Worm (Caenorhabditis elegans): ENCODE results near the gene hmg-5.

Gene hmg-5

DNA sequence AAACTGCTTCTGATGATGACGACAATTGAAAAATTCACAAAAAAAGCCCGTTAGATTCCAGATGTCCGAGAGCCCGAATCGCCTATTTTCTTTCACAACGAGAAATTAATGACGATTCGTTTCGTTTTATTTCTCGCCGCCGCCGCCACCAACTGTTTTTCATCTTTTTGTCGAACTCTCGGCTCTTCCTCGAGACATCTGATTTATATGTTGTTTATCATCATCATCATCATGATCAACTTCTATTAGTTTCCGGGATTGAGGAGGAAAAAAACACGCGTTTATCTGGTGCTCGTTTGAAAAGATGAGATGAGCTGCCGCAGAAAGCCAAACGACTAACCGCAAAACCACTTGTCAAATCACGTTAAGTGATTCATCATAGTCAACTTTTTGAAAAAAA is 13.5 kb upstream of the hmg-5 start:
- TF ChIP-seq tra-4 (tag; optimal IDR thresholded peaks at IDR 0.05) (no peak), B0310.2 (tag; optimal IDR thresholded peaks at IDR 0.05) (no peak), hmg-4 (GFP tag; optimal IDR thresholded peaks at IDR 0.05) (no peak), ama-1 (optimal IDR thresholded peaks at IDR 0.05) (no peak)

DNA sequence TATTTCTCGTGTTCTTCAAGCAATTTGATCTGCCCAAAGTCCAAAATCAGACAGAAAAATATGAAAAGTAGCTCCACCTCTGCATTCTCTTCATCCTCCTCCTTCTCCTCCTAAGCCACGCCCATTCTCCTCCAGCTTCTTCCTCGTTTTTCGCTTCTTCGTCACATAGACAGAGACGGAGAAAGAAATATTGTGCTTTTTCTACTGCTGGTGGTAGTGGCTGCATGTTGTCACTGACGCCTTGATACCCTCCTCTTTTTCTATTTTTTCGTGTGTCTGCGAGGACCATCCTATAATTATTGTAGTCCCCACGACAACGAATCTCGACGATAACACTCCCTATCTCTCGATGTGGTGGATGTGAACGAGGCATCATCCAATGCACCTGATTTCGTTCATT is 12.6 kb upstream of the hmg-5 start, which contains the start of gene C08G9.1:
Gene C08G9.1, plus strand, starts transcription at position 175 of the 400 bp plus-strand sequence.
- TF ChIP-seq tbx-37 (GFP tag; conservative IDR thresholded peaks at IDR 0.05), result no peak

DNA sequence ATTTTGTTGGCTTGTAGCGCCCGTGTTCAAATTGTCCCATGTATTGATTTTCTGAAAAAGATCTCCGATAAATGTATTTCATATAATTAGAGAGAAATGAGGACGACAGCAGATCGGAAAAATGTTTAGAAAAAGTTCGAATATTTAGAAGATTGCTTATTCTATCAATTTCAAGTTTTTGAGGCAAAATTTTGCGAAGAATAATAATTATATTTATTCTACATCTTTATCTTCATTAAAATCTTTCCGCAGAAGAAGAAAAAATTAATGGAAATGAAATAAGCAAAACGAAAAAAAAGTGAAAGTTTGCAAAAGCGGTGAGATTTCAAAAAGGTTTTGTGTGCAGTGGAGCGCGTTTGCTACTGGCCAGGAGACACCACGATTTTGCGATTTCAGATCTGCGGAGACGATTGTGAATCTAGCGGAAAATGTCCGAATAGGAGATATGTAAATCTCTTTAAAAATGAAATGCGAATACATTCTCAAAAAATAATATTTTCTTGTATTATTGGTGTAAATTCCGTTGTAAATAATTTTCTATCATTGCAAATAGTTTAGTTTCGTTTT is 8.3 kb upstream of the hmg-5 start, which contains the start of gene nrde-4:
Gene nrde-4, minus strand, starts transcription at position 51 of the 567 bp plus-strand sequence.
- no peak for TF ChIP-seq sea-1 (GFP tag; conservative IDR thresholded peaks at IDR 0.05)
- no peak for TF ChIP-seq tra-4 (tag; optimal IDR thresholded peaks at IDR 0.05)
- TF ChIP-seq F13C5.2 (tag; optimal IDR thresholded peaks at IDR 0.05), result peak; percentile 16
- no peak for TF ChIP-seq flt-1 (GFP tag; IDR thresholded peaks at IDR 0.05)
- no peak for TF ChIP-seq hmg-4 (GFP tag; optimal IDR thresholded peaks at IDR 0.05)
- TF ChIP-seq pes-1 (GFP tag; IDR thresholded peaks at IDR 0.05), result peak; percentile 49; the same call in 1 of the 2 replicates
- TF ChIP-seq aly-1 (tag; optimal IDR thresholded peaks at IDR 0.05), result no peak
- TF ChIP-seq tbx-11 (GFP tag; IDR thresholded peaks at IDR 0.05), result no peak
- TF ChIP-seq B0310.2 (tag; optimal IDR thresholded peaks at IDR 0.05), result no peak
- no peak for TF ChIP-seq hnd-1 (tag; optimal IDR thresholded peaks at IDR 0.05)
- no peak for TF ChIP-seq scrt-1 (GFP tag; IDR thresholded peaks at IDR 0.05)
- no peak for TF ChIP-seq hmbx-1 (tag; optimal IDR thresholded peaks at IDR 0.05)
- no peak for TF ChIP-seq ets-7 (tag; optimal IDR thresholded peaks at IDR 0.05)
- TF ChIP-seq ceh-13 (GFP tag; optimal IDR thresholded peaks at IDR 0.05), result no peak
- no peak for TF ChIP-seq ama-1 (optimal IDR thresholded peaks at IDR 0.05)
- TF ChIP-seq tbx-37 (GFP tag; conservative IDR thresholded peaks at IDR 0.05), result no peak
- no peak for TF ChIP-seq ceh-36 (tag; optimal IDR thresholded peaks at IDR 0.05)

DNA sequence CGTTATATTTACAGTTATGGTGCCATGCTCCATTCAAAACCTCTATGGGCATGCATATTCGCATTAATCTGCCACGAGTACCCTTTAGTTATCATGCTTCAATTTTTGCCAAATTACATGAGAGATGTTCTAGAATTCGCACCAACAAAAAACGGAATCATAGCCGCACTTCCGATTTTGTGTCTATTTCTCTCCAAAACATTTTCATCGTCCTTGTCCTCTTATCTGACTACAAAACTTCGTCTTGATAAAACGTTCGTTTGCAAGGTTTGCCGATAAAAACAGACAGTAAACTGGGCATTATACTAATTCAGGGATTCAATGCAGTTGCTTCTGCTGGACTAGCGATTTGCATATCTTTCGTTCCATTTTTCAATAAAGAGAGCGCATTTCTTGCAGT is 7.2 kb upstream of the hmg-5 start:
- TF ChIP-seq pes-1 (GFP tag; IDR thresholded peaks at IDR 0.05) (no peak), flt-1 (GFP tag; IDR thresholded peaks at IDR 0.05) (no peak), scrt-1 (GFP tag; IDR thresholded peaks at IDR 0.05) (no peak), ets-7 (tag; optimal IDR thresholded peaks at IDR 0.05) (no peak), ama-1 (optimal IDR thresholded peaks at IDR 0.05) (no peak), tbx-11 (GFP tag; IDR thresholded peaks at IDR 0.05) (no peak), tra-4 (tag; optimal IDR thresholded peaks at IDR 0.05) (no peak), hnd-1 (tag; optimal IDR thresholded peaks at IDR 0.05) (no peak), hmbx-1 (tag; optimal IDR thresholded peaks at IDR 0.05) (no peak), tbx-37 (GFP tag; conservative IDR thresholded peaks at IDR 0.05) (no peak), sea-1 (GFP tag; conservative IDR thresholded peaks at IDR 0.05) (no peak), ceh-13 (GFP tag; optimal IDR thresholded peaks at IDR 0.05) (no peak), ceh-36 (tag; optimal IDR thresholded peaks at IDR 0.05) (no peak), aly-1 (tag; optimal IDR thresholded peaks at IDR 0.05) (no peak), B0310.2 (tag; optimal IDR thresholded peaks at IDR 0.05) (no peak)

DNA sequence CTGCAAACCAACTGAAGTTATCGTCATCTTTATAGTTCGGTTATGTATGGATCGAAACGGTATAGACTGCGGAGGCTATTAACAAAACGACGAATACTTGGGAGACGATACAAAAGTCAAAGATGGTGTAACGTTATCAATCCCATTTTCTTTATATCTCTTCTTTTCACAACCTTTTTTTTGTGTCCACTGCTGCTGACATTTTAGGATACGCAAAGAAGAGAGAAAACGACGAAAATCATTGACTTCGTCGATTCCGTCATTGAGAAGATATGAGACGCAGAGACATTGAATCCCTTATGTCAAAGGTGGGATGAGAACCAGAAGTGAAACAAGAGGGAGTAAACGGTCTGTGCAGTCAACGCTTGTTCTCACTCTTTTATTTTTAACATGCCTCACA is 5.1 kb upstream of the hmg-5 start, which contains the start of gene cima-1:
Gene cima-1, plus strand, starts transcription at position 340 of the 400 bp plus-strand sequence.
- TF ChIP-seq tra-4 (tag; optimal IDR thresholded peaks at IDR 0.05) (no peak), flt-1 (GFP tag; IDR thresholded peaks at IDR 0.05) (no peak), tbx-11 (GFP tag; IDR thresholded peaks at IDR 0.05) (no peak), aly-1 (tag; optimal IDR thresholded peaks at IDR 0.05) (no peak), scrt-1 (GFP tag; IDR thresholded peaks at IDR 0.05) (no peak), ceh-13 (GFP tag; optimal IDR thresholded peaks at IDR 0.05) (no peak)

DNA sequence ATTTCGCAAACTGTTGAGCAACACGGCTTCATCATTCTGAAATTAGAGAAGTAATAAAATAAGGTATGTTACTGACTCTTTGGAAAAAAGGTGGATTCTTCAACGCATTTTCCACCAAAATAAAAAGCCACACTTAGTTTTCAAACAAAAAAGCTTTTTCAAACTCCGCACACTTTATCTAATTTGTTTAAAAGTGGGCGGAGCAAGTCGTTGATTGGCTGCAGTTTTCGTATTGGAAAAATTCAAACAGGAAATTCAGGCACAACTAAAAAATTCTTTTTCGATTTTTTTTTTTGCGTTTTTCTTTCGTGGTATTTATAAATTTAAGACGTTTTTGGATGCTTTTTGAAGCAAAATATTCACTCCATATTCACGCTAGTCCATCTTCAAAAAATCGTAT is 4.4 kb upstream of the hmg-5 start:
- no peak for TF ChIP-seq hnd-1 (tag; optimal IDR thresholded peaks at IDR 0.05)
- no peak for TF ChIP-seq scrt-1 (GFP tag; IDR thresholded peaks at IDR 0.05)
- no peak for TF ChIP-seq hmg-4 (GFP tag; optimal IDR thresholded peaks at IDR 0.05)
- no peak for TF ChIP-seq tra-4 (tag; optimal IDR thresholded peaks at IDR 0.05)
- no peak for TF ChIP-seq aly-1 (tag; optimal IDR thresholded peaks at IDR 0.05)
- TF ChIP-seq flt-1 (GFP tag; IDR thresholded peaks at IDR 0.05), result no peak
- TF ChIP-seq tbx-37 (GFP tag; conservative IDR thresholded peaks at IDR 0.05), result no peak
- no peak for TF ChIP-seq ceh-13 (GFP tag; optimal IDR thresholded peaks at IDR 0.05)
- no peak for TF ChIP-seq ceh-36 (tag; optimal IDR thresholded peaks at IDR 0.05)
- TF ChIP-seq F13C5.2 (tag; optimal IDR thresholded peaks at IDR 0.05), result no peak
- TF ChIP-seq ama-1 (optimal IDR thresholded peaks at IDR 0.05), result no peak
- TF ChIP-seq sea-1 (GFP tag; conservative IDR thresholded peaks at IDR 0.05), result no peak
- no peak for TF ChIP-seq hmbx-1 (tag; optimal IDR thresholded peaks at IDR 0.05)
- no peak for TF ChIP-seq tbx-11 (GFP tag; IDR thresholded peaks at IDR 0.05)
- TF ChIP-seq B0310.2 (tag; optimal IDR thresholded peaks at IDR 0.05), result no peak
- TF ChIP-seq ets-7 (tag; optimal IDR thresholded peaks at IDR 0.05), result no peak
- no peak for TF ChIP-seq pes-1 (GFP tag; IDR thresholded peaks at IDR 0.05)

DNA sequence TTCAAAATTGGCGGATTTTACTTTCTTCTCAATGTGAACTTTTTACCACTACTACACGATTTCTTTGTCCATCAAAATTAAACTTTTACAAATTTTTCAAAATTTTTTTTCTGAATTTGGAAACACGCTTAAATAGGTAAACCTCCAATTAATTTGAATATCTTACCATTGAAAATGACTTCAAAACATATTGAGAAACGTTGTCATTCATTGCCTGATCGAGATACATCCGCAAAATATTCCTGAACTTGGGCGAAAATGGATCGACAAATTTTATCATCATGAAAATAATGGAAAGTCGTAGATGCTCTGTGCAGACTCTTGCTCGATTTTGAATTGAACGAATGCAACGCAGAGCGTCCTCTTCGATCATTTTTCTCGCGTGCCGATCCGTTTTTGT is 842 bp upstream of the hmg-5 start:
- TF ChIP-seq hmbx-1 (tag; optimal IDR thresholded peaks at IDR 0.05) (no peak), flt-1 (GFP tag; IDR thresholded peaks at IDR 0.05) (no peak), ets-7 (tag; optimal IDR thresholded peaks at IDR 0.05) (no peak), tbx-11 (GFP tag; IDR thresholded peaks at IDR 0.05) (no peak), tbx-37 (GFP tag; conservative IDR thresholded peaks at IDR 0.05) (no peak), scrt-1 (GFP tag; IDR thresholded peaks at IDR 0.05) (no peak), ceh-36 (tag; optimal IDR thresholded peaks at IDR 0.05) (no peak), pes-1 (GFP tag; IDR thresholded peaks at IDR 0.05) (no peak), aly-1 (tag; optimal IDR thresholded peaks at IDR 0.05) (no peak), ceh-13 (GFP tag; optimal IDR thresholded peaks at IDR 0.05) (no peak), tra-4 (tag; optimal IDR thresholded peaks at IDR 0.05) (no peak), sea-1 (GFP tag; conservative IDR thresholded peaks at IDR 0.05) (no peak), hnd-1 (tag; optimal IDR thresholded peaks at IDR 0.05) (no peak)

DNA sequence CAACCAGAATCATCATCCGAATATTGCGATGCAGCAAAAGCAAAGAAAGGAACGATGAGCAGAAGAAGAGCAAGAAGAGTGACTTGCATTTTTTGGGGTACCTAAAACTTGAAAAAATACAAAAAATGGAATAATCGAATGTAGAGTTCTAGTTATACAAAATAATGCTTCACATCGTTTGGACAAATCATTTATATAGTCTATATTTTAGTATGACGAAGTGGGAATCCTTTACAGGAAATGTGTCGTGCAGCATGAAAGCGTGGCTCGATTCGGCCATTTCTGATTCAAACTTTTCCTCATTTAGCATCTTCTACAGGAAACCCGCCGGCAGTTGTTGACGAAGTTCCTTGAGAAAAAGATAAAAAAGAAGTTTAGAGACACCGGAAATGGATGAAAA is 3.0 kb downstream of the hmg-5 start, which contains the start of gene nlp-20:
Gene nlp-20, minus strand, starts transcription at position 101 of the 400 bp plus-strand sequence.
- TF ChIP-seq F13C5.2 (tag; optimal IDR thresholded peaks at IDR 0.05) (no peak), ceh-36 (tag; optimal IDR thresholded peaks at IDR 0.05) (no peak), B0310.2 (tag; optimal IDR thresholded peaks at IDR 0.05) (no peak), pes-1 (GFP tag; IDR thresholded peaks at IDR 0.05) (no peak)

All from whole organism, early embryonic.